Fruit fly (Drosophila melanogaster): ENCODE results near the gene Spindly.
A peak's percentile ranks its signal among the peaks of the same experiment; 100 is the strongest.

Gene Spindly

DNA sequence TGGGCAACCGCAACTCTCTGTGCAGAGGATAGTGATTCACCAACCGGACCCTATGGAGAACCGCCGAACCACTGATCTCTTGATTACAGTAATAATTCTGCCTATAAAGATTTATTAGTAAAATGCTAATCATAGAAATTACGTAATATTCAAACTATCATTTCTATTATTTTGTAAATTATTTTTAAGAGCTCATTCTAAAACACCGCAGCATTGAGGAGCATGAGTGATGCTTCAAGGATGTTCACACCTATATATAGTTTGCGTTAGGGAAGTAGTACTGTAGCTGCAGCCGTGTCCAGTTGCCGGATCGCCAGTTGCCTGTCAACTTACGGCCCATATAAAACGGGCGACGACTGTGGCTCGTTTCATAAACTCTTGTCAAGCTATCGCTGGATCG lies 27.4 kb upstream of the Spindly start:
- TF ChIP-seq CTCF (optimal IDR thresholded peaks at IDR 0.05) (no peak), CG8478 (optimal IDR thresholded peaks at IDR 0.05) (no peak)

DNA sequence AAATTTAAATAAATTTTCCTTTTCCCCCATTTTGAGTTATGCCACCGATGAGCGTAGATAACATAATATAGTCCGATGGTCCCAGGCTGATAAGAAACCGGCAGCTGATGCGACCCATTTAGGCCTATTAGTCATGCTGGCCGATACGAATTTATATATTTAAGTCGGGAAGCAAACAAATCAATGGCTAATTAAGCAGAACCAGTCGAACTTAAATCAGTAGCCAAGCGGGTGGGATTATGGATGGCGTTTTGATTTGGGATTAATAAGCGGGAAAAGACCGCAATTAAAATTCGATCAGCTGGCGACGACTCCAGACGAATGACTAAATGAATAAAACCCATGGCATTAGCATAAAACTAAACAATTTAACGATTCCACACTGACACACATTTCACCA lies 26.8 kb upstream of the Spindly start:
- TF ChIP-seq CG8478 (optimal IDR thresholded peaks at IDR 0.05) = no peak
- no peak for TF ChIP-seq CTCF (optimal IDR thresholded peaks at IDR 0.05)

DNA sequence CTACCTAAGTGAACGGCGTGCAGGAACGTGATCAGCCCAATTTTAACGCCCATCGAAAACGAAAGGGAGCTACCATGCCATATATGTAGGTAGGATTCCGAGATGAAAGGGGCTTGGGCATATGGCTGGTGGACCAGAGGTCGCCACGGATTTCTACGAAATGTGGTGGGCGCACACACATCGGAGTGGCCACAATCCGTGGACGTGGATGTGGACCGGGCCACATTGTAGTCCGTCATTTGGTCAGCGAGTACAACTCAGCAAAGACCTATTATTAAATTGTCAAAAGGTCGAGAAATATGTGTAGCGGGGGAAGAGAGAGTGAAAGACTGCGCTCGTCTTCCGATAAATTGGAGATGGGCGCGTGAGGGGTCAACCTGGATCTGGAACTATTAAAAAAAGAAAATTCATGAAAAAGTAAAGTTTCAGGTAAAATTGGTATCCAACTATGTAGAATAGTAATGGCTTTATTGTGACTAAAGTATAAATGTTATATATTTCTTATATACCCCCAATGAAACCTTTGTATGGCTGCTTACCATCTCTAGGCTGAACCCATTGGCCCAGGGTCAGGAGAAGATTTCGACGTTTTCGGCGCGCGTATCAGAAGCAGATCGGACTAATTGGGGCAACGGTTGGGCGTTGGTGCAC lies 25.4 kb upstream of the Spindly start:
- TF ChIP-seq CTCF (optimal IDR thresholded peaks at IDR 0.05) (no peak), CG8478 (optimal IDR thresholded peaks at IDR 0.05) (no peak)

DNA sequence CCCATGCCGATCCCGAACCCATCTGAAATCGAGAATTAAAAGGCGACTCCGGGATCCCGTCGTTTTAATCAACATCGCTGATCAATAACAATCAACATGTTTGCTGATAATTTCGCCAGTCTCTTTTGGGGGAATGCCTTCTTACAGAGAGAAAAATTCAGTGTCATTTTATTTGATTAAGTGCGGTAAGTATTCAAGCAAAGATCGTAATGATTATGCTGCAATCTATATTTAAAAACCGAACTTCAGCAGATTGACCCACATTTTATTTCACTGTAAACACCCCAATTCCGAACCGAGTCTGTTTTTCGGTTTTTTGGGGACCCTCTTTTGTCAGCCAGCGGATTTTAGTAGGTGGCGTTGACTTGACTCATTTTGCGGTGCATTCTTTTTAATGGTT lies 23.8 kb upstream of the Spindly start:
- TF ChIP-seq CTCF (optimal IDR thresholded peaks at IDR 0.05) (no peak), CG8478 (optimal IDR thresholded peaks at IDR 0.05) (no peak)

DNA sequence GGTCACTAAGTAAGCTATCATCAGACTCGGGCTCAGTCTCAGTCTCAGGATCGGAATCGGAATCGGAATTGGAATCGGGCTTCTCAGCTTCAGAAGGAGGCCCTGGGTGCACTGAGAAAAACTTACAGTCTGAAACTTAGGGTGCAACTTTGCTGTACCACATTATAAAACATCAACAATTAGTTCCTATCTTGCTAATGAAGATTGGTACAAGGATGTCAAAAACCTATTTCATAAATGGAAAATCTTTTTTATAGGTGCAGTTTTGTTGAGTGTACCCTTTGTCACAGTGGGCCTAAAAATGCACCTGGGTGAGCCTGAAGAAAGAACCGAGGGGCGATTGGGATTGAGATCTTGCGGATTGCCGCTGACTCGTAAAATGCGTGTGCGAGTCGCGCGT lies 22.7 kb upstream of the Spindly start:
- TF ChIP-seq CTCF (optimal IDR thresholded peaks at IDR 0.05) = no peak
- TF ChIP-seq CG8478 (optimal IDR thresholded peaks at IDR 0.05) = no peak

DNA sequence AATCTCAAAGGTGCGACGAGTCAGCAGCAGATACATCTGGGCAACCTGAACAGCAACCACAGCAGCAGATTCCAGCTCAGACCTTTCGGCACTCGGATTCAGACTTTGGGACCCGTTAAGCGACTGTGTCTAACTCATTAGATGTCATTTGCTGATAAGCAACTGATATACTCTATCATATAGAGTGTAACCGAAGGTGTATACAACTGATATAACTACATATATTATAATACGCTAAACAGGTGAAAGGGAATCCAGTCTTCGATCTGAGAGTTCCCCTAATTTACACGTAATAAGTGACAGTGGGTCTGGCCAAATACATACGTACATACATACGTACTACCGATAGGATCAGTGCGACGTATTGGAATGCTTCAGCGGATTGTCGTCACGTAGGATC lies 20.5 kb upstream of the Spindly start:
- TF ChIP-seq CG8478 (optimal IDR thresholded peaks at IDR 0.05) = no peak
- TF ChIP-seq CTCF (optimal IDR thresholded peaks at IDR 0.05) = no peak

DNA sequence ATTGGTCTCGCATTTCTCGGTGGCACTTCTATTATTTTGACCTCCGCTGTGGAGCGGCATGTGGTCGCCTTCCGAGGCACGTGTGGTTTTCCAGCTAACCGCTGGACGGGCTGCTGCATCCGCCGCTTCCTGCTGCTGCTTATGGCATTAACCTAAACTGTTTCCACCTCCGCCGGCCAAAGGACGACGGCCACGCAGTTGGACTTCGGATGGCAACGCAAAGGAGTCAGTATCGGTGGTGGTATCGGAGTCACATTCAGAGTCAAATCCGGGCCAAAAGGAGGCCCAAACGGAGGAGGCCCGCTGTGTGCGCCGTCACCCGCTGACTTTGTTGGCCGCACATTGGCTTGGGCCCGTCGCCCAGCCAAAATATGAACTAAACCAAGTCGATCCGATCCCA lies 19.6 kb upstream of the Spindly start:
- TF ChIP-seq CG8478 (optimal IDR thresholded peaks at IDR 0.05) = no peak
- TF ChIP-seq CTCF (optimal IDR thresholded peaks at IDR 0.05) = no peak

DNA sequence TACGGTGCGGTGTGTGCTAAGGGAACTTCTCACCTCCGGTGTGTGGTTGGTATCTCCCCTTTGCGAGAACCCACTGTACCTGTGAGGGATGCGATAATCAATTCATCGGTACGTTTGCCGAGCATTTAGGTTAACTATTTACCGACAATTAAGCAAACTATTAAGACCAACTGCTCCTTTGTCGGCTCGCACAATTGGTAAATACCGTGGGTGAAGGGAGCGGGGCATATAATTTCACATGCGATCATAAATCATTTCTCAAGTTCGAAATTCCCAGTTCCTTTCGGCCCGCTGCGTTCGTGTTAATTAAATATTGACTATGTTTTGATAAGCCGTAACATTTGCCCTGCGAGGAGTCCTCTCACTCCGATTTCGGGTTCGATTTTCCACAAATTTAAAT lies 18.8 kb upstream of the Spindly start:
- TF ChIP-seq CTCF (optimal IDR thresholded peaks at IDR 0.05) (no peak), CG8478 (optimal IDR thresholded peaks at IDR 0.05) (no peak)

DNA sequence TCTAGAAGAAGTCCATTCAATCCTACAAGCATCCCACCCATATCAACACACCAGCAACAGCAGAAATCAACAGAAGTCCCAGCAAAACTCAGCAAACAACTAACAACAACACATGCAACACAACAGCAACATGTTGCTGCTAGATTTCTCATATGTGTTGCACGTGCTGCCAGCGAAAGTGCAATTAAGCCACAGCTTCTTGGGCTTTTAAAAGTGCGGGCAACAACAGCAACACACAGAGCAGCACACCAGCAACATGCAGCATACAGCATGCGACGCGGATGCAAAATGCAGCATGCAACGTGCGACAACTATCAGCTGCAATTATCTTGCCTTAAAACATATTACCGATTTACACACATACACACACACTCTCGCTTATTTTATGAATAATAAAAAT lies 17.4 kb upstream of the Spindly start:
- no peak for TF ChIP-seq CG8478 (optimal IDR thresholded peaks at IDR 0.05)
- TF ChIP-seq CTCF (optimal IDR thresholded peaks at IDR 0.05) = no peak

DNA sequence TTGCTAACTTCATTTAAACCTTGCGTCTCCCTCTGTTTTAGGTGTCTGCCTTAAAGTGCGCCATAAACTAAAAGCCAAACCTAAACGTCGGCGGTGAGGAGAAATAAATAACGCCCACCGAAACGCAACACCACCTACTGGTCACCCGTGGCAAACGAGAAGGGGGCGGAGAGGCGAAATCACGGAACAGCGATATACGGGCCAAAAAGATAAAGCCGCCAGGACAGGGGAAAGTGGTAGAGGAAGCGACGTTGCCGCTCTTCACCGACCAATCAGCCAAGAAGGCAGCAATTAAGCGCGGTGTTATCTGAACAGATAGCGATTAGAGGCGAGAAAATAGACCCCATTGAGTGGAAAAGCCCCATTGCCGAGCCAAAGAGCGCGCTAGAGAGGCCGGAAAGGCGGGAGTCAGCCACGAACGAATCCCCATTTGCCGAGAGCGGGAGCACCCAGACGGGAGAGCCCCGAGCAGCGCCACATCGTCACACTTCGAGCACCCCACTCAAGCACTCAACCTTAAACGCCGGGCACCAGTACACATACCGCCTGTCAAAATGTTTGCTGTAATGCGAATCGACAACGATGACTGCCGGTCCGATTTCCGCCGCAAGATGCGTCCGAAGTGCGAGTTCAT lies 15.0 kb upstream of the Spindly start:
- TF ChIP-seq CTCF (optimal IDR thresholded peaks at IDR 0.05) = no peak

DNA sequence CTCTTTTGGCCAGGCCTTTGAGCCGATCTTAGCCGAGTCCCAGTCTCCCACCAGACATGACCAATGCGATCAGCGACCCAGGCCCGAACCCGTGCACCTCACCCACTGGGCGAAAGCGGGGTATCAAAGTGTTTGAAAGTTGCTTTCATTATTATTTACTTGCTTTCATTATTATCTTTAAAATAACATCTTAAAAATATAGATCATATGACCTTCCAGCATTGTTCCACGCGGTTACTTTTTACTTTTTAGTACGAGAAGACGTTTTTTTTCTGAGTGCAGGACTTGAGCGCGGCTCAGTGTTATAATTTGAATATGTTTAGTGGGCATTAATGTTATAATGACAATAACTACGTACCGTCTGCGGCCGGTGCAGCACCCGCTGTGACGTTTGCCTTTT lies 12.9 kb upstream of the Spindly start:
- no peak for TF ChIP-seq CG8478 (optimal IDR thresholded peaks at IDR 0.05)
- no peak for TF ChIP-seq CTCF (optimal IDR thresholded peaks at IDR 0.05)

DNA sequence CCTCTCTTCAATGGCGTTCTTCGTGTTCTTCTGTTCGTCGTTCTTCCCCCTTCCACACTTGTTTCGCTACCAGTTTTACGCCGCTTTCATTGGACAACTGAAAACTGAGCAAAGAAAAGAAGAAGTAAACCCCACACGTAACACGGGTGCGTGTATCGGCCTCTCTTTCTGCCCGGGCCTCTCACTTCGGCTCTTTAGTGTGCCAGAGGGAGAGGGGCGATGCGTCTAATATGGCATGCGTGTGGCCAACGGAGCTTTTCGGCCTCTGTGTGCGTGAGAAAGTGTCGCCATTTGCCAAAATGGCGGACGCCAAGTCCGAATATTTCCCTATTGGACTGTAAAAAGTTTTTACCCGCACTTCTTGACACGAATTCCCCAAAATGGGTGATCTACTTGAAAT lies 9.9 kb upstream of the Spindly start:
- TF ChIP-seq CTCF (optimal IDR thresholded peaks at IDR 0.05) (peak in 1 of 2 experiments; percentile 9), CG8478 (optimal IDR thresholded peaks at IDR 0.05) (no peak)

DNA sequence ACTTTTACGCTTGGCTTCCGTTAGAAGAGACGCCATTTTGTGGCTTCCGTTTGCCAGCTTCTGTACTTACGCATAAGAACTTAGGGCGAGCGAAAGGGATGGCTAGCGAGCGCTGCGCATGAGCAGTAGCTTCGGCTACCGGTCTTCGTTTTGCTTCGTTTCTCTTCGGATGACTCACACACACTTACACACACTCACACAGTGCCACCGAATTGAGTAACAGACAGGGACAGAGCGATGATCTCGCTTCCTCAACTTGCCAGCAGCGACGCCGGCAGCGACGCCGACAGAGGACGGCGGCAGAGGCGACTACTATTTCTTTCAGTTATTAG lies 9.3 kb upstream of the Spindly start:
- TF ChIP-seq CG8478 (optimal IDR thresholded peaks at IDR 0.05) (no peak), CTCF (optimal IDR thresholded peaks at IDR 0.05) (peak; percentile 22 to 44)

DNA sequence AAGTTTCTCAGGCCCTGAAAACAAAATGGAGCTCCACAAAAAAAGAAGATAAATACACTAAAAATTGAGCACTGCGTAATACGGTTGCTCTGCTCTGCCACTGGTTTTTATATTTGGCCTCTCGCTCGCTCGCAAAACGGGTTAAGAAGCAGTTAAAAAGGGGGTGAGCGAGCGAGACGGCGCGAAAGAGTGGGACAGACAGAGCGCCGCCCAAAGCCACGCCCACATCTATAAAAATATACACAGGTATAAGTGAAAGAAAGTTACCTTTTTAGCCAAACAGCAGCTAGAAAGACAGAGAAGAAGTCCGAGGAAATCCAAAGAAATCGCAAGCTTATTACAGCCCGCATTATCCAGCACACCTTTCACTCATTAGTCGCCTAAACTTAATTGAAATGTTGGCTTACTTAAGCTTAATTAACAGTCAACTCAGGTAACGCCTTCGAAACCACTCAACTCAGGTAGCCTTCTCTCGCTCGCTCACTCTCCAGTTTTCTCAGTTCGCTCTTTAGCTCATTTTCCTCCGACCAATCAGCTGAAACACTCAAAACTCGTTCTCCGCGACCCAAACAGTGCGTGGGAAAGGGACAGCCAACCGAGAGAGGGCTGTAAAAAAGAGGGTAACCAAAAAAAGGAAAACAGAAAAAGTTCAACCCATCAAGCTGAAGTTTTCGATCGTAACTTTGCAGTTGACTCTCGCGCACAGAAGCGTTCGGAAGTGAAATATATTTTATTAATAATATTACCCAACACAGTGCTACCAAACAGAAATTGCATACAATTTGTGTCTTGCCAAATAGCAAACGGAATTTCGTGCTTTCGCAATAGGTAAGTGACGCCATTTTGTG lies 8.7 kb upstream of the Spindly start, which contains the start of gene drm:
drm (plus strand) TSS at position 684 of the 848 bp plus-strand sequence.
- TF ChIP-seq CTCF (optimal IDR thresholded peaks at IDR 0.05) (no peak), CG8478 (optimal IDR thresholded peaks at IDR 0.05) (no peak)

DNA sequence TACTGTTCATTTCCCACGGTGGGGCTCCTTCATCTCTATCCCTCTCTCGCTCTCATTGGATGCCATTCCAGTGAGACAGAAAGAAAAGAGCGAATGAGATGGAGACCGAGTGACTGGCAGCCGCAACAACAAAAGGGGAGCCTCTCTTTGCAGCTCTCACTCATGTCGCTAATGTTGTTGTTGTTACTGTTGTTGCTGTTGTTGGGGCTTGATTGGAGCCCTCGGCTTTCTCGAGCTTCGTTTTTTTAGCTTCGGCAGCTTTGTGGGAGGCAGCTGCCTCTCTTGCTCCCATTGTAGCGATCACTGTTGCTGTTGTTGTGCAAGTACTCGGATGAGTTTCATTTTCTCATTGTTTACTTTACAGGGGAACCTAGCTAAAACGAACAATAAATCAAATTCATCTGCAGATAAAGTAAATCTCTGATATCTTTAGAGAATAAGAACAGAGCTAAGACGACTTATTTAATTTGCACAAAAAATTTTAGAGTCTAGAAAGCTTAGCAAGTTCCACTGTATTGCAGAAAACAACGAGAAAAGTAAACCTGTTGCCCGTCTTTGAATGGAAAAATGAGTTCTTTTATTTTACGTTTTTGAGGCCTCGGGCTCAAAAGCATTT lies 4.2 kb upstream of the Spindly start:
- TF ChIP-seq CTCF (optimal IDR thresholded peaks at IDR 0.05) = no peak
- no peak for TF ChIP-seq CG8478 (optimal IDR thresholded peaks at IDR 0.05)

Measured in S2 (cell line).